Fruit fly (Drosophila melanogaster): Measurements from ENCODE around the gene fne.

dm6 chrX:12905014-12905900, 12.0 kb upstream of the fne start:
- no peak for TF ChIP-seq pan (optimal IDR thresholded peaks at IDR 0.05)
- peak; percentile 44 for TF ChIP-seq Dll (optimal IDR thresholded peaks at IDR 0.05)

Data from whole organism.